Worm (Caenorhabditis elegans) whole organism, early embryonic: ENCODE data around the gene T05C7.5.

ENCODE experiments used
- ama-1 ChIP-seq: fragments of 150-350 bp; optimal IDR thresholded peaks from 2 replicates; lab custom pipeline; 2014
- ets-7 ChIP-seq: sonication (generic microtip); optimal IDR thresholded peaks from 2 replicates; lab custom pipeline; 2016; ENCODE audit warnings: missing genotype, missing genetic modification characterization, missing compliant biosample characterization
- hnd-1 ChIP-seq: sonication (generic microtip); optimal IDR thresholded peaks from 2 replicates; lab custom pipeline; 2016; ENCODE audit warnings: missing genetic modification characterization, missing compliant biosample characterization
- scrt-1 ChIP-seq: fragments of 200-800 bp; sonication (Bioruptor generic); IDR thresholded peaks from 2 replicates; pipeline ENCODE4 v1.3.6; 2022; ENCODE audit warnings: missing genetic modification characterization, missing compliant biosample characterization
- sea-1 ChIP-seq: fragments of 200-800 bp; sonication (Bioruptor generic); conservative IDR thresholded peaks from 2 replicates; pipeline ENCODE4 v1.3.6; 2022; ENCODE audit warnings: missing genetic modification characterization, missing compliant biosample characterization
- tbx-11 ChIP-seq: fragments of 200-800 bp; sonication (Bioruptor generic); IDR thresholded peaks from 2 replicates; pipeline ENCODE4 v1.3.6; 2022; ENCODE audit warnings: missing genetic modification characterization, missing compliant biosample characterization
- tbx-37 ChIP-seq: fragments of 200-800 bp; sonication (Bioruptor generic); conservative IDR thresholded peaks from 2 replicates; pipeline ENCODE4 v1.3.6; 2022; ENCODE audit warnings: missing genetic modification reagents, missing genetic modification characterization, missing compliant biosample characterization
- tra-4 ChIP-seq: sonication (generic microtip); optimal IDR thresholded peaks from 2 replicates; lab custom pipeline; 2017; ENCODE audit warnings: missing genetic modification characterization, missing compliant biosample characterization

- TF ChIP-seq ets-7 (no peak), ama-1 (lab: Kevin White, UChicago) (no peak), scrt-1 (GFP tag; lab: Robert Waterston, UW) (no peak), tbx-11 (no peak), sea-1 (GFP tag; lab: Robert Waterston, UW) (no peak), tra-4 (tag; lab: Kevin White, UChicago) (no peak), hnd-1 (tag; lab: Kevin White, UChicago) (no peak), tbx-37 (no peak)
These were observed 14.5 kb upstream of the T05C7.5 start for ce11 chrIV:73175-73574.
